Worm (Caenorhabditis elegans): ENCODE measurements around the gene ttx-3.

ce11 chrX:11753155-11753554 is 16.0 kb downstream of the ttx-3 start:
- TF ChIP-seq C34B4.2 (tag; optimal IDR thresholded peaks at IDR 0.05) (no peak), snpc-4 (tag; optimal IDR thresholded peaks at IDR 0.05) (no peak), skn-1 (tag; optimal IDR thresholded peaks at IDR 0.05) (no peak), unc-62 (GFP tag; optimal IDR thresholded peaks at IDR 0.05) (no peak), pax-3 (tag; optimal IDR thresholded peaks at IDR 0.05) (no peak), unc-98 (GFP tag; IDR thresholded peaks at IDR 0.05) (no peak)

Data from whole organism, L1 larva.